Fruit fly (Drosophila melanogaster) whole organism, embryonic: ENCODE data around the gene g.
A peak's percentile ranks its signal among the peaks of the same experiment; 100 is the strongest.

Source experiments
- Abd-B ChIP-seq: fragments of 200-800 bp; sonication (Bioruptor generic); optimal IDR thresholded peaks from 2 replicates; lab custom pipeline; 2018; ENCODE audit warnings: missing biosample characterization, mild to moderate bottlenecking, missing genetic modification characterization, moderate library complexity
- Atf6 ChIP-seq: fragments of 200-800 bp; sonication (Bioruptor generic); IDR thresholded peaks from 2 replicates; pipeline ENCODE4 v1.3.6; 2022; ENCODE audit warnings: missing biosample characterization, missing genetic modification characterization
- B-H2 ChIP-seq: fragments of 200-800 bp; sonication (Bioruptor generic); optimal IDR thresholded peaks from 2 replicates; lab custom pipeline; 2018; ENCODE audit warnings: missing biosample characterization, mild to moderate bottlenecking, missing genetic modification characterization
- Blimp-1 ChIP-seq: fragments of 200-800 bp; sonication (Bioruptor generic); optimal IDR thresholded peaks from 3 replicates; lab custom pipeline; 2018; ENCODE audit warnings: missing biosample characterization, missing genetic modification characterization, mild to moderate bottlenecking, moderate library complexity, missing genetic modification reagents
- CG10543 ChIP-seq: fragments of 200-800 bp; sonication (Bioruptor generic); optimal IDR thresholded peaks from 3 replicates; lab custom pipeline; 2017; ENCODE audit warnings: missing biosample characterization, mild to moderate bottlenecking, missing genetic modification characterization, moderate library complexity
- CG11504 ChIP-seq: fragments of 200-800 bp; sonication (Bioruptor generic); optimal IDR thresholded peaks from 3 replicates; lab custom pipeline; 2019; ENCODE audit warnings: missing biosample characterization, mild to moderate bottlenecking, missing genetic modification characterization, moderate library complexity
- CG11723 ChIP-seq: fragments of 200-800 bp; sonication (Bioruptor generic); optimal IDR thresholded peaks from 2 replicates; lab custom pipeline; 2017; ENCODE audit warnings: missing biosample characterization, mild to moderate bottlenecking, missing genetic modification characterization
- CG12071 ChIP-seq: fragments of 200-800 bp; sonication (Bioruptor generic); optimal IDR thresholded peaks from 3 replicates; lab custom pipeline; 2018; ENCODE audit warnings: missing biosample characterization, mild to moderate bottlenecking, missing genetic modification characterization
- CG1233 ChIP-seq: fragments of 200-800 bp; sonication (Bioruptor generic); optimal IDR thresholded peaks from 4 replicates; lab custom pipeline; 2018; ENCODE audit warnings: missing biosample characterization, mild to moderate bottlenecking, missing genetic modification characterization
- CG13287 ChIP-seq: fragments of 200-800 bp; sonication (Bioruptor generic); IDR thresholded peaks from 2 replicates; pipeline ENCODE4 v1.3.6; 2022; ENCODE audit warnings: missing biosample characterization, missing genetic modification characterization; ENCODE audit not compliant: partially characterized antibody
- CG14860 ChIP-seq: fragments of 200-800 bp; sonication (Bioruptor generic); IDR thresholded peaks from 3 replicates; pipeline ENCODE4 v1.3.6; 2022; ENCODE audit warnings: missing biosample characterization, missing genetic modification characterization; ENCODE audit not compliant: partially characterized antibody
- CG17568 ChIP-seq: fragments of 200-800 bp; sonication (Bioruptor generic); optimal IDR thresholded peaks from 2 replicates; lab custom pipeline; 2018; ENCODE audit warnings: missing biosample characterization, mild to moderate bottlenecking, missing genetic modification characterization, moderate library complexity
- CG2202 ChIP-seq: fragments of 200-800 bp; sonication (Bioruptor generic); optimal IDR thresholded peaks from 2 replicates; lab custom pipeline; 2018; ENCODE audit warnings: missing biosample characterization, mild to moderate bottlenecking, missing genetic modification characterization
- CG34376 ChIP-seq: fragments of 200-800 bp; sonication (Bioruptor generic); optimal IDR thresholded peaks from 2 replicates; lab custom pipeline; 2018; ENCODE audit warnings: missing biosample characterization, mild to moderate bottlenecking, missing genetic modification characterization
- CG3726 ChIP-seq: fragments of 200-800 bp; sonication (Bioruptor generic); IDR thresholded peaks from 3 replicates; pipeline ENCODE4, ENCODE4 v1.3.6; 2022; ENCODE audit warnings: missing biosample characterization, missing genetic modification characterization
- CG3847 ChIP-seq: fragments of 200-800 bp; sonication (Bioruptor generic); IDR thresholded peaks from 2 replicates; pipeline ENCODE4 v1.3.6; 2022; ENCODE audit warnings: missing biosample characterization, missing genetic modification characterization
- CG4328 ChIP-seq: fragments of 200-800 bp; sonication (Bioruptor generic); optimal IDR thresholded peaks from 3 replicates; lab custom pipeline; 2017; ENCODE audit warnings: missing biosample characterization, missing genetic modification reagents, missing genetic modification characterization
- CG4854 ChIP-seq: fragments of 200-800 bp; sonication (Bioruptor generic); optimal IDR thresholded peaks from 2 replicates; lab custom pipeline; 2016; ENCODE audit warnings: missing biosample characterization, missing genetic modification characterization, inconsistent platforms
- CG6254 ChIP-seq: fragments of 200-800 bp; sonication (Bioruptor generic); optimal IDR thresholded peaks from 3 replicates; lab custom pipeline; 2017; ENCODE audit warnings: mild to moderate bottlenecking, missing biosample characterization, missing genetic modification reagents, missing genetic modification characterization
- CG7271 ChIP-seq: fragments of 200-800 bp; sonication (Bioruptor generic); optimal IDR thresholded peaks from 2 replicates; lab custom pipeline; 2018; ENCODE audit warnings: missing biosample characterization, mild to moderate bottlenecking, missing genetic modification characterization, moderate library complexity
- CG7556 ChIP-seq: fragments of 200-800 bp; sonication (Bioruptor generic); optimal IDR thresholded peaks from 2 replicates; lab custom pipeline; 2017; ENCODE audit warnings: missing biosample characterization, mild to moderate bottlenecking, missing genetic modification characterization
- CG7928 ChIP-seq: fragments of 200-800 bp; sonication (Bioruptor generic); optimal IDR thresholded peaks from 2 replicates; lab custom pipeline; 2017; ENCODE audit warnings: missing biosample characterization, mild to moderate bottlenecking, missing genetic modification characterization
- CG7987 ChIP-seq: fragments of 200-800 bp; sonication (Bioruptor generic); optimal IDR thresholded peaks from 2 replicates; lab custom pipeline; 2018; ENCODE audit warnings: missing biosample characterization, mild to moderate bottlenecking, missing genetic modification characterization, moderate library complexity
- CG8359 ChIP-seq: fragments of 200-800 bp; sonication (Bioruptor generic); optimal IDR thresholded peaks from 2 replicates; lab custom pipeline; 2017; ENCODE audit warnings: missing biosample characterization, mild to moderate bottlenecking, missing genetic modification characterization, borderline replicate concordance
- CG9437 ChIP-seq: fragments of 200-800 bp; sonication (Bioruptor generic); optimal IDR thresholded peaks from 2 replicates; lab custom pipeline; 2018; ENCODE audit warnings: missing biosample characterization, mild to moderate bottlenecking, missing genetic modification characterization
- Ets97D ChIP-seq: fragments of 200-800 bp; sonication (Bioruptor generic); optimal IDR thresholded peaks from 3 replicates; lab custom pipeline; 2016; ENCODE audit warnings: missing biosample characterization, missing genetic modification characterization
- Fer1 ChIP-seq: fragments of 200-800 bp; sonication (Bioruptor generic); optimal IDR thresholded peaks from 2 replicates; lab custom pipeline; 2017; ENCODE audit warnings: missing biosample characterization, mild to moderate bottlenecking, missing genetic modification characterization
- HLH54F ChIP-seq: fragments of 200-800 bp; sonication (Bioruptor generic); optimal IDR thresholded peaks from 3 replicates; lab custom pipeline; 2016; ENCODE audit warnings: missing biosample characterization, missing genetic modification characterization
- HmgD ChIP-seq: fragments of 200-800 bp; sonication (Bioruptor generic); optimal IDR thresholded peaks from 3 replicates; lab custom pipeline; 2016; ENCODE audit warnings: missing biosample characterization, missing genetic modification characterization
- Hr51 ChIP-seq, 2 experiments: fragments of 200-800 bp; sonication (Bioruptor generic); optimal IDR thresholded peaks; 2 replicates in 1 of 2; 3 replicates in 1 of 2; lab custom pipeline; 2016 to 2018; ENCODE audit warnings: missing biosample characterization in 2 of 2, missing genetic modification characterization in 2 of 2, mild to moderate bottlenecking in 1 of 2, moderate library complexity in 1 of 2
- Kr ChIP-seq: fragments of 200-800 bp; sonication (Bioruptor generic); optimal IDR thresholded peaks from 2 replicates; lab custom pipeline; 2017; ENCODE audit warnings: missing biosample characterization, mild to moderate bottlenecking, missing genetic modification characterization
- Lpt ChIP-seq: fragments of >200 bp; optimal IDR thresholded peaks from 2 replicates; lab custom pipeline; 2018; ENCODE audit warnings: missing biosample characterization, missing genetic modification characterization
- NFAT ChIP-seq: fragments of 200-800 bp; sonication (Bioruptor generic); IDR thresholded peaks from 2 replicates; pipeline ENCODE4 v1.3.6; 2022; ENCODE audit warnings: missing biosample characterization, missing genetic modification characterization
- Sox100B ChIP-seq: fragments of 200-800 bp; sonication (Bioruptor generic); optimal IDR thresholded peaks from 3 replicates; lab custom pipeline; 2018; ENCODE audit warnings: missing biosample characterization, mild to moderate bottlenecking, missing genetic modification characterization
- abd-A ChIP-seq: fragments of 200-800 bp; sonication (Bioruptor generic); optimal IDR thresholded peaks from 3 replicates; lab custom pipeline; 2019; ENCODE audit warnings: missing biosample characterization, mild to moderate bottlenecking, missing genetic modification characterization, moderate library complexity
- ap ChIP-seq: fragments of 200-800 bp; sonication (Bioruptor generic); IDR thresholded peaks from 2 replicates; pipeline ENCODE4 v1.3.6; 2022; ENCODE audit warnings: missing biosample characterization, missing genetic modification characterization
- danr ChIP-seq: fragments of 200-800 bp; sonication (Bioruptor generic); IDR thresholded peaks from 2 replicates; pipeline ENCODE4 v1.3.6; 2022; ENCODE audit warnings: missing biosample characterization, missing genetic modification characterization
- fd64A ChIP-seq: fragments of 200-800 bp; sonication (Bioruptor generic); optimal IDR thresholded peaks from 3 replicates; lab custom pipeline; 2018; ENCODE audit warnings: missing biosample characterization, mild to moderate bottlenecking, missing genetic modification characterization
- gcm ChIP-seq: fragments of 200-800 bp; sonication (Bioruptor generic); optimal IDR thresholded peaks from 2 replicates; lab custom pipeline; 2019; ENCODE audit warnings: missing biosample characterization, mild to moderate bottlenecking, missing genetic modification characterization, moderate library complexity
- gt ChIP-seq: fragments of 200-800 bp; sonication (Bioruptor generic); IDR thresholded peaks from 2 replicates; pipeline ENCODE4 v1.3.6; 2022; ENCODE audit warnings: missing biosample characterization, missing genetic modification characterization
- ind ChIP-seq: fragments of 200-800 bp; sonication (Bioruptor generic); optimal IDR thresholded peaks from 3 replicates; lab custom pipeline; 2016; ENCODE audit warnings: missing biosample characterization, missing genetic modification characterization
- jumu ChIP-seq: fragments of 200-800 bp; sonication (Bioruptor generic); optimal IDR thresholded peaks from 3 replicates; lab custom pipeline; 2016; ENCODE audit warnings: missing biosample characterization, missing genetic modification characterization
- kah ChIP-seq: fragments of 200-800 bp; sonication (Bioruptor generic); optimal IDR thresholded peaks from 2 replicates; lab custom pipeline; 2018; ENCODE audit warnings: missing biosample characterization, mild to moderate bottlenecking, missing genetic modification characterization
- mirr ChIP-seq: fragments of 200-800 bp; sonication (Bioruptor generic); optimal IDR thresholded peaks from 3 replicates; lab custom pipeline; 2018; ENCODE audit warnings: missing biosample characterization, mild to moderate bottlenecking, missing genetic modification characterization
- org-1 ChIP-seq: fragments of 200-800 bp; sonication (Bioruptor generic); optimal IDR thresholded peaks from 2 replicates; lab custom pipeline; 2017; ENCODE audit warnings: missing biosample characterization, missing genetic modification characterization
- pfk ChIP-seq: fragments of 200-800 bp; sonication (Bioruptor generic); optimal IDR thresholded peaks from 2 replicates; lab custom pipeline; 2018; ENCODE audit warnings: missing biosample characterization, mild to moderate bottlenecking, missing genetic modification characterization, moderate library complexity
- sr ChIP-seq: fragments of 200-800 bp; sonication (Bioruptor generic); IDR thresholded peaks from 3 replicates; pipeline ENCODE4 v1.3.6; 2022; ENCODE audit warnings: missing biosample characterization, missing genetic modification characterization
- stc ChIP-seq: fragments of 200-800 bp; sonication (Bioruptor generic); IDR thresholded peaks from 2 replicates; pipeline ENCODE4 v1.3.6; 2022; ENCODE audit warnings: missing biosample characterization, missing genetic modification characterization
- zf30C ChIP-seq: fragments of 200-800 bp; sonication (Bioruptor generic); optimal IDR thresholded peaks from 3 replicates; lab custom pipeline; 2018; ENCODE audit warnings: missing biosample characterization, mild to moderate bottlenecking, missing genetic modification characterization

The g gene

DNA sequence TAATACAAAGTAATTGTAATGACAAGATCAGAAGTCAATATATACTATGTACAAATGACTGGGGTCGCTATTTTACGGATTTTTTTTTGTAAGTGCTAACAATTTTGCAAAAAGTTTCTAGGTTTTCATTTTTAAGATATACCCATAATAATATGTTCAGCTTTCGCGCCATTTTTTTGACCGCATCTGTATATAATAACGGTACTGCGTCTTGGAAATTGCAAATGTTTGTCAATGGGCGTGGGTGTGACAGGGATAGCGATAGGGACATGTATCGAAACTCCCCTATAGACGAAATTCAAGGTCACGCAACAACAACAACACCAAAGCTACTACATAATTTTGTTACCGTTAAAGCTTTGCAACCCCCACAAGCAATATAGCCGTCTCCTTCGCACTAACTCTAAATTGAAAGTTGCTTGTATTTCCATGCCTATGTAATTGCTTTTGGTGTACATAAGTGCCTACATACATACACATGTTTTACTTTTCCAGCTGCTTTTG lies 16.5 kb upstream of the g start (continued):
- TF ChIP-seq CG14860, result no peak
- TF ChIP-seq Lpt, result no peak
- TF ChIP-seq, all 482 proteins: peak for 35

DNA sequence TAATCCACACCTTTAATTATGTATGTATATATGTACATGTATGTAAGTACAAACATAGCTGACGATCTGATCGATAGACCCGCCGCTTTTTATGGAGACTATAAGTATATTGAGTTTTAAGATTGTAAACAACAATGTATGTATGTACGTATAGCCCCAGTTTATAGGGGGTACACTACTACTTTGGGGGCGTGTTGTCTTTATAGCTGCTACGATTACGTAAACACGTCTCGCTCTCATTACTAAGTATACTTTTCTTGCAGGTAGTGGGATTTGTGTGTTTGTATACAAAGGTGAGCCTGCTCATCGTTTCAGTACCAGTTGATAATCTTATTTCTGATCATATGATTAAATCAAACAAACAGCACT lies 13.8 kb upstream of the g start:
- TF ChIP-seq Sox100B (no peak), Hr51 (GFP tag; optimal IDR thresholded peaks at IDR 0.05; lab: Kevin White, UChicago) (no peak), CG7928 (GFP tag; lab: Kevin White, UChicago) (no peak), CG17568 (GFP tag; lab: Kevin White, UChicago) (no peak), CG7271 (no peak), zf30C (GFP tag; lab: Kevin White, UChicago) (no peak), CG4328 (peak; percentile 54), jumu (GFP tag; lab: Kevin White, UChicago) (no peak), Abd-B (GFP tag; lab: Kevin White, UChicago) (no peak), org-1 (peak; percentile 13), CG9437 (GFP tag; lab: Kevin White, UChicago) (peak; percentile 19), fd64A (GFP tag; lab: Kevin White, UChicago) (peak; percentile 45), CG12071 (GFP tag; lab: Kevin White, UChicago) (peak; percentile 10), CG1233 (GFP tag; lab: Kevin White, UChicago) (no peak), CG7987 (GFP tag; lab: Kevin White, UChicago) (no peak), CG3847 (GFP tag; lab: Robert Waterston, UW) (no peak), abd-A (tag; lab: Kevin White, UChicago) (peak; percentile 33), mirr (peak; percentile 75), CG4854 (GFP tag; lab: Kevin White, UChicago) (no peak), danr (GFP tag; lab: Robert Waterston, UW) (no peak), CG6254 (no peak), CG11504 (tag; lab: Kevin White, UChicago) (no peak), Kr (no peak), kah (GFP tag; lab: Kevin White, UChicago) (no peak), pfk (peak; percentile 31), CG11723 (GFP tag; lab: Kevin White, UChicago) (no peak), NFAT (GFP tag; lab: Robert Waterston, UW) (0 out of 2 replicates have a peak, but pooled peaks have one; percentile 3), stc (0 out of 2 replicates have a peak, but pooled peaks have one; percentile 5), Blimp-1 (GFP tag; lab: Kevin White, UChicago) (no peak), sr (no peak), CG10543 (GFP tag; lab: Kevin White, UChicago) (peak; percentile 13), CG8359 (GFP tag; lab: Kevin White, UChicago) (no peak), CG7556 (GFP tag; lab: Kevin White, UChicago) (no peak), ap (GFP tag; lab: Robert Waterston, UW) (no peak), HLH54F (GFP tag; lab: Kevin White, UChicago) (no peak), Fer1 (no peak), HmgD (GFP tag; lab: Kevin White, UChicago) (no peak), gcm (GFP tag; lab: Kevin White, UChicago) (no peak), ind (GFP tag; lab: Kevin White, UChicago) (no peak), Atf6 (GFP tag; lab: Robert Waterston, UW) (0 out of 2 replicates have a peak, but pooled peaks have one; percentile 10), CG3726 (GFP tag; lab: Robert Waterston, UW) (no peak), B-H2 (GFP tag; lab: Kevin White, UChicago) (peak; percentile 68), CG2202 (tag; lab: Kevin White, UChicago) (no peak), Ets97D (GFP tag; lab: Kevin White, UChicago) (no peak), gt (GFP tag; lab: Robert Waterston, UW) (no peak), CG13287 (GFP tag; lab: Robert Waterston, UW) (no peak), CG34376 (GFP tag; lab: Kevin White, UChicago) (peak; percentile 46)
